Fruit fly (Drosophila melanogaster) whole organism, embryonic: ENCODE measurements around the gene CG14805.

Source experiments
- B-H1 ChIP-seq: fragments of 200-800 bp; sonication (Bioruptor generic); IDR thresholded peaks from 3 replicates; pipeline ENCODE4 v1.3.6; 2022; ENCODE audit warnings: missing biosample characterization, missing genetic modification characterization
- BtbVII ChIP-seq: fragments of 200-800 bp; sonication (Bioruptor generic); optimal IDR thresholded peaks from 3 replicates; lab custom pipeline; 2017; ENCODE audit warnings: missing biosample characterization, mild to moderate bottlenecking, missing genetic modification characterization
- CG1024 ChIP-seq: fragments of 200-800 bp; sonication (Bioruptor generic); IDR thresholded peaks from 2 replicates; pipeline ENCODE4 v1.3.6; 2022; ENCODE audit warnings: missing biosample characterization, missing genetic modification characterization
- CG10267 ChIP-seq: fragments of 200-800 bp; sonication (Bioruptor generic); optimal IDR thresholded peaks from 2 replicates; lab custom pipeline; 2018; ENCODE audit warnings: missing biosample characterization, mild to moderate bottlenecking, missing genetic modification characterization, moderate library complexity
- CG10321 ChIP-seq: fragments of 200-800 bp; sonication (Bioruptor generic); IDR thresholded peaks from 2 replicates; pipeline ENCODE4 v1.3.6; 2022; ENCODE audit warnings: missing biosample characterization, missing genetic modification characterization
- CG10366 ChIP-seq: fragments of 200-800 bp; sonication (Bioruptor generic); IDR thresholded peaks from 2 replicates; pipeline ENCODE4 v1.3.6; 2022; ENCODE audit warnings: missing biosample characterization, missing genetic modification characterization
- CG11723 ChIP-seq: fragments of 200-800 bp; sonication (Bioruptor generic); optimal IDR thresholded peaks from 2 replicates; lab custom pipeline; 2017; ENCODE audit warnings: missing biosample characterization, mild to moderate bottlenecking, missing genetic modification characterization
- CG14710 ChIP-seq: fragments of 200-800 bp; sonication (Bioruptor generic); optimal IDR thresholded peaks from 3 replicates; lab custom pipeline; 2019; ENCODE audit warnings: missing biosample characterization, mild to moderate bottlenecking, missing genetic modification characterization, moderate library complexity
- CG15514 ChIP-seq: fragments of 200-800 bp; sonication (Bioruptor generic); optimal IDR thresholded peaks from 3 replicates; lab custom pipeline; 2017; ENCODE audit warnings: missing biosample characterization, missing genetic modification characterization, mild to moderate bottlenecking, moderate library complexity, missing genetic modification reagents
- CG15601 ChIP-seq: fragments of 200-800 bp; sonication (Bioruptor generic); optimal IDR thresholded peaks from 3 replicates; lab custom pipeline; 2019; ENCODE audit warnings: missing biosample characterization, mild to moderate bottlenecking, missing genetic modification characterization, moderate library complexity
- CG1647 ChIP-seq: fragments of 200-800 bp; sonication (Bioruptor generic); optimal IDR thresholded peaks from 3 replicates; lab custom pipeline; 2016; ENCODE audit warnings: missing biosample characterization, missing genetic modification characterization
- CG2116 ChIP-seq: fragments of 200-800 bp; sonication (Bioruptor generic); optimal IDR thresholded peaks from 3 replicates; lab custom pipeline; 2018; ENCODE audit warnings: missing biosample characterization, mild to moderate bottlenecking, missing genetic modification characterization
- CG3281 ChIP-seq: fragments of 200-800 bp; sonication (Bioruptor generic); optimal IDR thresholded peaks from 3 replicates; lab custom pipeline; 2017; ENCODE audit warnings: missing biosample characterization, mild to moderate bottlenecking, missing genetic modification characterization
- CG33213 ChIP-seq: fragments of 200-800 bp; sonication (Bioruptor generic); optimal IDR thresholded peaks from 3 replicates; lab custom pipeline; 2016; ENCODE audit warnings: missing biosample characterization, missing genetic modification characterization
- CG6654 ChIP-seq: fragments of 200-800 bp; sonication (Bioruptor generic); optimal IDR thresholded peaks from 2 replicates; lab custom pipeline; 2017; ENCODE audit warnings: missing biosample characterization, mild to moderate bottlenecking, missing genetic modification characterization
- CG7928 ChIP-seq: fragments of 200-800 bp; sonication (Bioruptor generic); optimal IDR thresholded peaks from 2 replicates; lab custom pipeline; 2017; ENCODE audit warnings: missing biosample characterization, mild to moderate bottlenecking, missing genetic modification characterization
- Dek ChIP-seq: fragments of 200-800 bp; sonication (Bioruptor generic); optimal IDR thresholded peaks from 3 replicates; lab custom pipeline; 2019; ENCODE audit warnings: missing biosample characterization, mild to moderate bottlenecking, missing genetic modification characterization, moderate library complexity
- Dfd ChIP-seq, 2 experiments: fragments of >200 bp; optimal IDR thresholded peaks; 2 replicates each; lab custom pipeline; 2017; ENCODE audit warnings: missing biosample characterization in 2 of 2, missing genetic modification characterization in 2 of 2
- Fer1 ChIP-seq: fragments of 200-800 bp; sonication (Bioruptor generic); optimal IDR thresholded peaks from 2 replicates; lab custom pipeline; 2017; ENCODE audit warnings: missing biosample characterization, mild to moderate bottlenecking, missing genetic modification characterization
- HmgD ChIP-seq: fragments of 200-800 bp; sonication (Bioruptor generic); optimal IDR thresholded peaks from 3 replicates; lab custom pipeline; 2016; ENCODE audit warnings: missing biosample characterization, missing genetic modification characterization
- Hr39 ChIP-seq: fragments of >200 bp; optimal IDR thresholded peaks from 2 replicates; lab custom pipeline; 2017
- Hr51 ChIP-seq, 2 experiments: fragments of 200-800 bp; sonication (Bioruptor generic); optimal IDR thresholded peaks; 2 replicates in 1 of 2; 3 replicates in 1 of 2; lab custom pipeline; 2016 to 2018; ENCODE audit warnings: missing biosample characterization in 2 of 2, missing genetic modification characterization in 2 of 2, mild to moderate bottlenecking in 1 of 2, moderate library complexity in 1 of 2
- Lhr ChIP-seq: fragments of 200-800 bp; sonication (Bioruptor generic); optimal IDR thresholded peaks from 3 replicates; lab custom pipeline; 2017; ENCODE audit warnings: mild to moderate bottlenecking, missing biosample characterization, missing genetic modification reagents, missing genetic modification characterization
- Lim3 ChIP-seq: fragments of 200-800 bp; sonication (Bioruptor generic); IDR thresholded peaks from 2 replicates; pipeline ENCODE4 v1.3.6; 2022; ENCODE audit warnings: missing biosample characterization, missing genetic modification characterization
- Med ChIP-seq: fragments of 200-800 bp; sonication (Bioruptor generic); peaks from one replicate; lab custom pipeline; 2016; ENCODE audit warnings: missing biosample characterization, missing genetic modification characterization, mild to moderate bottlenecking, inconsistent platforms, moderate library complexity
- NFAT ChIP-seq: fragments of 200-800 bp; sonication (Bioruptor generic); IDR thresholded peaks from 2 replicates; pipeline ENCODE4 v1.3.6; 2022; ENCODE audit warnings: missing biosample characterization, missing genetic modification characterization
- Neu2 ChIP-seq: fragments of 200-800 bp; sonication (Bioruptor generic); optimal IDR thresholded peaks from 3 replicates; lab custom pipeline; 2016; ENCODE audit warnings: missing biosample characterization, missing genetic modification characterization, borderline replicate concordance
- Side ChIP-seq: fragments of 200-800 bp; sonication (Bioruptor generic); optimal IDR thresholded peaks from 2 replicates; lab custom pipeline; 2016; ENCODE audit warnings: missing biosample characterization, missing genetic modification characterization
- Six4 ChIP-seq: fragments of 200-800 bp; sonication (Bioruptor generic); optimal IDR thresholded peaks from 2 replicates; lab custom pipeline; 2016; ENCODE audit warnings: missing biosample characterization, missing genetic modification characterization
- Sox100B ChIP-seq: fragments of 200-800 bp; sonication (Bioruptor generic); optimal IDR thresholded peaks from 3 replicates; lab custom pipeline; 2018; ENCODE audit warnings: missing biosample characterization, mild to moderate bottlenecking, missing genetic modification characterization
- Stat92E ChIP-seq, 3 experiments: fragments of >200 bp in 2 of 3; fragments of 200-800 bp in 1 of 3; sonication (Bioruptor generic) in 1 of 3; optimal IDR thresholded peaks; 2 replicates each; lab custom pipeline; 2017 to 2019; ENCODE audit warnings: missing biosample characterization in 3 of 3, missing genetic modification characterization in 3 of 3, mild to moderate bottlenecking in 1 of 3, moderate library complexity in 1 of 3
- Vsx1 ChIP-seq: fragments of 200-800 bp; sonication (Bioruptor generic); optimal IDR thresholded peaks from 2 replicates; lab custom pipeline; 2017; ENCODE audit warnings: missing biosample characterization, mild to moderate bottlenecking, missing genetic modification characterization, missing genetic modification reagents
- ash1 ChIP-seq: fragments of 200-800 bp; sonication (Bioruptor generic); optimal IDR thresholded peaks from 2 replicates; lab custom pipeline; 2018; ENCODE audit warnings: missing biosample characterization, mild to moderate bottlenecking, missing genetic modification characterization
- br ChIP-seq: fragments of >200 bp; optimal IDR thresholded peaks from 2 replicates; lab custom pipeline; 2017
- bsh ChIP-seq, 2 experiments: fragments of 200-800 bp; sonication (Bioruptor generic); optimal IDR thresholded peaks; 2 replicates each; lab custom pipeline; 2017 to 2018; ENCODE audit warnings: mild to moderate bottlenecking in 2 of 2, missing biosample characterization in 2 of 2, missing genetic modification characterization in 2 of 2, moderate library complexity in 1 of 2
- cg ChIP-seq: fragments of 200-800 bp; sonication (Bioruptor generic); optimal IDR thresholded peaks from 3 replicates; lab custom pipeline; 2019; ENCODE audit warnings: missing biosample characterization, mild to moderate bottlenecking, missing genetic modification characterization, moderate library complexity
- disco-r ChIP-seq: fragments of 200-800 bp; sonication (Bioruptor generic); optimal IDR thresholded peaks from 2 replicates; lab custom pipeline; 2016; ENCODE audit warnings: missing biosample characterization, missing genetic modification characterization
- ems ChIP-seq: fragments of 200-800 bp; sonication (Bioruptor generic); optimal IDR thresholded peaks from 3 replicates; lab custom pipeline; 2016; ENCODE audit warnings: missing biosample characterization, missing genetic modification characterization
- fd3F ChIP-seq: fragments of 200-800 bp; sonication (Bioruptor generic); optimal IDR thresholded peaks from 2 replicates; lab custom pipeline; 2018; ENCODE audit warnings: missing biosample characterization, mild to moderate bottlenecking, missing genetic modification characterization, moderate library complexity
- fd64A ChIP-seq: fragments of 200-800 bp; sonication (Bioruptor generic); optimal IDR thresholded peaks from 3 replicates; lab custom pipeline; 2018; ENCODE audit warnings: missing biosample characterization, mild to moderate bottlenecking, missing genetic modification characterization
- gro ChIP-seq: fragments of 200-800 bp; sonication (Bioruptor generic); optimal IDR thresholded peaks from 2 replicates; lab custom pipeline; 2016; ENCODE audit warnings: missing biosample characterization, missing genetic modification characterization
- hb ChIP-seq: fragments of 200-800 bp; sonication (Bioruptor generic); IDR thresholded peaks from 3 replicates; pipeline ENCODE4 v1.3.6; 2022; ENCODE audit warnings: missing biosample characterization, missing genetic modification characterization; ENCODE audit not compliant: partially characterized antibody
- kah ChIP-seq: fragments of 200-800 bp; sonication (Bioruptor generic); optimal IDR thresholded peaks from 2 replicates; lab custom pipeline; 2018; ENCODE audit warnings: missing biosample characterization, mild to moderate bottlenecking, missing genetic modification characterization
- ken ChIP-seq: fragments of 200-800 bp; sonication (Bioruptor generic); IDR thresholded peaks from 3 replicates; pipeline ENCODE4 v1.3.6; 2022; ENCODE audit warnings: missing biosample characterization, missing genetic modification characterization
- luna ChIP-seq: fragments of 200-800 bp; sonication (Bioruptor generic); optimal IDR thresholded peaks from 2 replicates; lab custom pipeline; 2016; ENCODE audit warnings: missing biosample characterization, missing genetic modification characterization
- maf-S ChIP-seq: fragments of 200-800 bp; sonication (Bioruptor generic); optimal IDR thresholded peaks from 2 replicates; lab custom pipeline; 2016; ENCODE audit warnings: missing biosample characterization, missing genetic modification characterization
- mirr ChIP-seq: fragments of 200-800 bp; sonication (Bioruptor generic); optimal IDR thresholded peaks from 3 replicates; lab custom pipeline; 2018; ENCODE audit warnings: missing biosample characterization, mild to moderate bottlenecking, missing genetic modification characterization
- nerfin-2 ChIP-seq: fragments of 200-800 bp; sonication (Bioruptor generic); IDR thresholded peaks from 2 replicates; pipeline ENCODE4 v1.3.6; 2022; ENCODE audit warnings: missing biosample characterization, missing genetic modification characterization; ENCODE audit not compliant: partially characterized antibody
- odd ChIP-seq: fragments of 200-800 bp; sonication (Bioruptor generic); optimal IDR thresholded peaks from 2 replicates; lab custom pipeline; 2017; ENCODE audit warnings: missing biosample characterization, mild to moderate bottlenecking, missing genetic modification characterization
- wor ChIP-seq: fragments of 200-800 bp; sonication (Bioruptor generic); IDR thresholded peaks from 2 replicates; pipeline ENCODE4 v1.3.6; 2022; ENCODE audit warnings: missing biosample characterization, missing genetic modification characterization
- zfh2 ChIP-seq: fragments of 200-800 bp; sonication (Bioruptor generic); optimal IDR thresholded peaks from 2 replicates; lab custom pipeline; 2016; ENCODE audit warnings: missing biosample characterization, missing genetic modification characterization

CG14805 gene

dm6 chrX:1858867-1859266, 18.2 kb upstream of the CG14805 start, which contains the start of gene Lamtor5 (continued):
- no peak for TF ChIP-seq CG11723 (GFP tag; lab: Kevin White, UChicago)
- TF ChIP-seq Lhr: no peak
- no peak for TF ChIP-seq Side (GFP tag; lab: Kevin White, UChicago)
- TF ChIP-seq maf-S (GFP tag; lab: Kevin White, UChicago): no peak
- peak in 1 of 3 experiments; percentile 15 for TF ChIP-seq Stat92E (GFP tag; optimal IDR thresholded peaks at IDR 0.05; lab: Kevin White, UChicago)
- TF ChIP-seq ems (GFP tag; lab: Kevin White, UChicago): peak; percentile 46
- TF ChIP-seq CG33213 (GFP tag; lab: Kevin White, UChicago): peak; percentile 2
- TF ChIP-seq B-H1 (GFP tag; lab: Robert Waterston, UW): peak; percentile 21; the same call in 1 of the 3 replicates
- no peak for TF ChIP-seq disco-r (GFP tag; lab: Kevin White, UChicago)
- TF ChIP-seq fd64A (GFP tag; lab: Kevin White, UChicago): no peak
- no peak for TF ChIP-seq CG1024 (GFP tag; lab: Robert Waterston, UW)
- TF ChIP-seq Hr51 (GFP tag; optimal IDR thresholded peaks at IDR 0.05; lab: Kevin White, UChicago): peak in 1 of 2 experiments; percentile 39
- peak; percentile 23; the same call in 1 of the 2 replicates for TF ChIP-seq nerfin-2
- no peak for TF ChIP-seq fd3F (GFP tag; lab: Kevin White, UChicago)
- TF ChIP-seq gro: peak; percentile 23
- no peak for TF ChIP-seq br (lab: Kevin White, UChicago)
- TF ChIP-seq CG10321 (GFP tag; lab: Robert Waterston, UW): 0 out of 2 replicates have a peak, but pooled peaks have one; percentile 16
- TF ChIP-seq wor (GFP tag; lab: Robert Waterston, UW): no peak
- no peak for TF ChIP-seq Hr39 (lab: Kevin White, UChicago)
- no peak for TF ChIP-seq CG2116 (GFP tag; lab: Kevin White, UChicago)
- TF ChIP-seq Neu2 (GFP tag; lab: Kevin White, UChicago): no peak
- no peak for TF ChIP-seq Dfd (GFP tag; optimal IDR thresholded peaks at IDR 0.05; lab: Kevin White, UChicago)
- TF ChIP-seq kah (GFP tag; lab: Kevin White, UChicago): no peak
- TF ChIP-seq CG3281: peak; percentile 37
- no peak for TF ChIP-seq CG7928 (GFP tag; lab: Kevin White, UChicago)
- TF ChIP-seq Dek (tag; lab: Kevin White, UChicago): peak; percentile 34
- peak; percentile 41 for TF ChIP-seq CG10267
- no peak for TF ChIP-seq Six4 (GFP tag; lab: Kevin White, UChicago)
- peak; percentile 12 for TF ChIP-seq CG14710 (tag; lab: Kevin White, UChicago)
- no peak for TF ChIP-seq cg (GFP tag; lab: Kevin White, UChicago)
- TF ChIP-seq CG6654 (GFP tag; lab: Kevin White, UChicago): no peak
- TF ChIP-seq CG10366 (GFP tag; lab: Robert Waterston, UW): 0 out of 2 replicates have a peak, but pooled peaks have one; percentile 20
- TF ChIP-seq Lim3 (GFP tag; lab: Robert Waterston, UW): no peak
- no peak for TF ChIP-seq ken (GFP tag; lab: Robert Waterston, UW)
- no peak for TF ChIP-seq Vsx1 (GFP tag; lab: Kevin White, UChicago)
- peak; percentile 10 for TF ChIP-seq zfh2 (GFP tag; lab: Kevin White, UChicago)
- TF ChIP-seq Fer1: peak; percentile 55
- peak; percentile 53 for TF ChIP-seq BtbVII (GFP tag; lab: Kevin White, UChicago)
- peak; percentile 92 for TF ChIP-seq Med (GFP tag; lab: Kevin White, UChicago)
- peak in 1 of 2 experiments; percentile 35 for TF ChIP-seq bsh (GFP tag; optimal IDR thresholded peaks at IDR 0.05; lab: Kevin White, UChicago)
- TF ChIP-seq odd (GFP tag; lab: Kevin White, UChicago): no peak
- no peak for TF ChIP-seq hb (GFP tag; lab: Robert Waterston, UW)
- TF ChIP-seq mirr: no peak
- no peak for TF ChIP-seq Sox100B (GFP tag; lab: Kevin White, UChicago)
- TF ChIP-seq NFAT (GFP tag; lab: Robert Waterston, UW): no peak; the same call in 1 of the 2 replicates
- no peak for TF ChIP-seq HmgD
- no peak for TF ChIP-seq CG1647 (GFP tag; lab: Kevin White, UChicago)
- peak; percentile 61 for TF ChIP-seq CG15514
- TF ChIP-seq luna (GFP tag; lab: Kevin White, UChicago): no peak
- no peak for TF ChIP-seq CG15601 (tag; lab: Kevin White, UChicago)
- no peak for TF ChIP-seq ash1 (GFP tag; lab: Kevin White, UChicago)
